Worm (Caenorhabditis elegans): ENCODE data around the gene rfth-1.

Gene rfth-1

DNA sequence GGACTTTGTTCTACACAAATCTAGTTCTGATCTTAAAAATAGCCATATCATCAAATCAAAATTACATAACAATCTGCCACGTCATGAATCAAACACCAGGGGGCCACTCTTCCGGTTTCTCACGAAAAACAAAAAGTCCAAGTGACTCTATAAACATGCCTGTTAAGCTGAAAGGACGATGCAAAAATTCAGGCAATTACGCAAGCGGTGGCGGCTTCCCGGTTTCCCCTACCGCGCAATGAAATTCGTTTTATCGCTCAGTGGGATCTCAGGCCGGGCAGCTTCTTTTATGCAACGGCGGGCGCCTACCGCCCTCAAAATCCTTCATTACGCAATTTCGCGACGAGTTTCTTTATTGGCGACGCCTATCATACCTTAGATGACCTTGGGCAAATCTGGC, 8.6 kb upstream of the rfth-1 start:
- TF ChIP-seq arid-1 (GFP tag; conservative IDR thresholded peaks at IDR 0.05) (0 out of 2 replicates have a peak, but pooled peaks have one; percentile 14), T26A8.4 (GFP tag; IDR thresholded peaks at IDR 0.05) (peak; percentile 20; the same call in 1 of the 2 replicates), lin-38 (GFP tag; IDR thresholded peaks at IDR 0.05) (no peak), lin-15B (tag; optimal IDR thresholded peaks at IDR 0.05) (no peak), lin-29 (GFP tag; IDR thresholded peaks at IDR 0.05) (0 out of 2 replicates have a peak, but pooled peaks have one; percentile 22), lin-1 (GFP tag; IDR thresholded peaks at IDR 0.05) (no peak), ztf-7 (tag; optimal IDR thresholded peaks at IDR 0.05) (no peak), ama-1 (optimal IDR thresholded peaks at IDR 0.05) (peak; percentile 63), nhr-102 (tag; optimal IDR thresholded peaks at IDR 0.05) (peak; percentile 18), lsy-2 (tag; optimal IDR thresholded peaks at IDR 0.05) (no peak)

DNA sequence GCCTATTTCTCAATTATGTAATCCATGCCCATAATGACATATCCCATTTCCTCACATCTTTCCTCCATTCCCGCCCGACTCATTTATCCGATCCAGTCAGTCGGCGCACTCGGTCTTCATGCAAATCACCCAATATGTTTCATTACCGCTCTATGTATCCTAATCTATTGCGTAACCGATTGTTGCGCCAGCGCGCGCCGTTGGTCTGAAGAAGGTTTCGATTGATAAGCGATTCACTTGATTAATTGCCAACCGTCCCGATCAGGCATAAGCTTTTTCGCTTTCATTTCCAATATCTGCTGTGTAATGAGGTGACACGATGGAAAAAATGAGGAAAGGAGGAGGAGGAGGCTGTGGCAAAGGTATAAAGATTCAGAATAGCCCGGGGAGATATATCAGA, 7.0 kb upstream of the rfth-1 start:
- TF ChIP-seq zip-2 (tag; optimal IDR thresholded peaks at IDR 0.05), result no peak
- no peak for TF ChIP-seq lir-3 (tag; optimal IDR thresholded peaks at IDR 0.05)
- TF ChIP-seq nhr-42 (GFP tag; IDR thresholded peaks at IDR 0.05), result no peak
- TF ChIP-seq ceh-82 (tag; optimal IDR thresholded peaks at IDR 0.05), result no peak
- TF ChIP-seq php-3 (GFP tag; IDR thresholded peaks at IDR 0.05), result no peak
- TF ChIP-seq hif-1 (tag; optimal IDR thresholded peaks at IDR 0.05), result no peak
- peak; percentile 39 for TF ChIP-seq mxl-3 (GFP tag; optimal IDR thresholded peaks at IDR 0.05)
- TF ChIP-seq nhr-28 (tag; optimal IDR thresholded peaks at IDR 0.05), result peak; percentile 5
- no peak for TF ChIP-seq hmg-1.1 (GFP tag; IDR thresholded peaks at IDR 0.05)
- TF ChIP-seq daf-16 (GFP tag; optimal IDR thresholded peaks at IDR 0.05), result no peak
- TF ChIP-seq daf-16 (tag; optimal IDR thresholded peaks at IDR 0.05), result no peak
- TF ChIP-seq daf-8 (GFP tag; IDR thresholded peaks at IDR 0.05), result no peak
- no peak for TF ChIP-seq T26A8.4 (GFP tag; IDR thresholded peaks at IDR 0.05)
- no peak for TF ChIP-seq T20F7.1 (GFP tag; optimal IDR thresholded peaks at IDR 0.05)
- no peak for TF ChIP-seq lin-15B (tag; optimal IDR thresholded peaks at IDR 0.05)
- TF ChIP-seq unc-39 (tag; optimal IDR thresholded peaks at IDR 0.05), result no peak
- TF ChIP-seq saeg-2 (GFP tag; IDR thresholded peaks at IDR 0.05), result no peak

DNA sequence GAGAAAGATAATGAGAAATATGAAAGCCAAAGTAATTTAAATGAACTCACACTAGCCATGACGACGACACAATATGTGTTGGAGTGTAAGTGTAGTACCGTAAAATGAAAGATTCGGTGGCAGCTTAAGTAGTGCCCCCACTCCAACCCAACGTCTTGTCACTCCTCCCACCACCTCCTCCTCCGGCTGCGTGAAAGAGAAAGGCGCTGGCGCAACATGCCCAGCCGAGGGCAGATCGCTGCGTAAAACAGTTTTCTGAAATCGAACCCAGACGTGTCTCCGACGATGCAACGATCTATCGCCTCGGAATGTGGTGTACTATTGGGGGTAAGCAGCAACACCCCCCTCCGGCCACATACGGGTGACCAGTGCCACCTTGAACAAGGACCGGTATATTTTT, 6.0 kb upstream of the rfth-1 start, which contains the start of gene ZK180.5:
TSS of gene ZK180.5 (minus strand) at position 101 of the 400 bp plus-strand sequence.
- TF ChIP-seq sdz-12 (GFP tag; optimal IDR thresholded peaks at IDR 0.05) (no peak), ztf-11 (tag; optimal IDR thresholded peaks at IDR 0.05) (no peak), hlh-11 (tag; optimal IDR thresholded peaks at IDR 0.05) (no peak), daf-12 (tag; optimal IDR thresholded peaks at IDR 0.05) (no peak), nhr-41 (GFP tag; IDR thresholded peaks at IDR 0.05) (no peak), dmd-8 (GFP tag; IDR thresholded peaks at IDR 0.05) (no peak), skn-1 (tag; optimal IDR thresholded peaks at IDR 0.05) (no peak), nhr-11 (tag; optimal IDR thresholded peaks at IDR 0.05) (no peak), F44E2.7 (GFP tag; IDR thresholded peaks at IDR 0.05) (no peak), mxl-2 (GFP tag; conservative IDR thresholded peaks at IDR 0.05) (no peak), jun-1 (tag; optimal IDR thresholded peaks at IDR 0.05) (no peak), nhr-42 (GFP tag; IDR thresholded peaks at IDR 0.05) (no peak), lin-13 (GFP tag; optimal IDR thresholded peaks at IDR 0.05) (no peak), nhr-102 (tag; optimal IDR thresholded peaks at IDR 0.05) (no peak), saeg-2 (GFP tag; IDR thresholded peaks at IDR 0.05) (no peak), Y105C5A.15 (GFP tag; IDR thresholded peaks at IDR 0.05) (no peak), lin-15B (tag; optimal IDR thresholded peaks at IDR 0.05) (no peak), mep-1 (tag; optimal IDR thresholded peaks at IDR 0.05) (no peak), ztf-7 (tag; optimal IDR thresholded peaks at IDR 0.05) (no peak), fkh-10 (GFP tag; optimal IDR thresholded peaks at IDR 0.05) (no peak)
